Worm (Caenorhabditis elegans): ENCODE results near the gene pnc-1.

- TF ChIP-seq hnd-1 (tag; optimal IDR thresholded peaks at IDR 0.05) (no peak), scrt-1 (GFP tag; IDR thresholded peaks at IDR 0.05) (no peak), aly-1 (tag; optimal IDR thresholded peaks at IDR 0.05) (no peak), tbx-11 (GFP tag; IDR thresholded peaks at IDR 0.05) (no peak), ama-1 (optimal IDR thresholded peaks at IDR 0.05) (peak; percentile 20), B0310.2 (tag; optimal IDR thresholded peaks at IDR 0.05) (no peak), ceh-36 (tag; optimal IDR thresholded peaks at IDR 0.05) (no peak), ets-7 (tag; optimal IDR thresholded peaks at IDR 0.05) (no peak), tbx-37 (GFP tag; conservative IDR thresholded peaks at IDR 0.05) (no peak), sea-1 (GFP tag; conservative IDR thresholded peaks at IDR 0.05) (no peak), hmbx-1 (tag; optimal IDR thresholded peaks at IDR 0.05) (no peak)
Measured at ce11 chrIV:237350-237749, 53.1 kb downstream of the pnc-1 start, which contains the start of gene ints-13.
